Fruit fly (Drosophila melanogaster) whole organism, wandering third instar larva: ENCODE measurements around the gene dhd.

Experiments
- Abd-B ChIP-seq: fragments of >200 bp; optimal IDR thresholded peaks from 2 replicates; lab custom pipeline; 2017; ENCODE audit warnings: missing biosample characterization, missing genetic modification characterization
- CG32264 ChIP-seq: fragments of 200-800 bp; sonication (Bioruptor generic); optimal IDR thresholded peaks from 2 replicates; lab custom pipeline; 2016; ENCODE audit warnings: missing biosample characterization, missing genetic modification characterization
- CG9705 ChIP-seq: fragments of 200-800 bp; sonication (Bioruptor generic); optimal IDR thresholded peaks from 2 replicates; lab custom pipeline; 2018; ENCODE audit warnings: missing biosample characterization, mild to moderate bottlenecking, missing genetic modification characterization
- CrebA ChIP-seq: fragments of 200-800 bp; sonication (Bioruptor generic); optimal IDR thresholded peaks from 2 replicates; lab custom pipeline; 2016; ENCODE audit warnings: missing biosample characterization, mild to moderate bottlenecking, missing genetic modification characterization, borderline replicate concordance
- Dfd ChIP-seq: fragments of >200 bp; optimal IDR thresholded peaks from 2 replicates; lab custom pipeline; 2017; ENCODE audit warnings: missing biosample characterization, missing genetic modification characterization
- Dif ChIP-seq: fragments of 200-275, 200-300 bp; sonication (Bioruptor generic); optimal IDR thresholded peaks from 2 replicates; lab custom pipeline; 2018; ENCODE audit warnings: missing biosample characterization, missing genetic modification characterization; ENCODE audit not compliant: partially characterized antibody
- GATAd ChIP-seq: sonication (Bioruptor generic); optimal IDR thresholded peaks from 2 replicates; lab custom pipeline; 2016; ENCODE audit warnings: missing biosample characterization, missing genetic modification characterization
- HLH106 ChIP-seq: fragments of 200-800 bp; optimal IDR thresholded peaks from 3 replicates; lab custom pipeline; 2019; ENCODE audit warnings: missing biosample characterization, mild to moderate bottlenecking, missing genetic modification characterization, moderate library complexity
- Hnf4 ChIP-seq: fragments of 200-800 bp; sonication (Bioruptor generic); optimal IDR thresholded peaks from 2 replicates; lab custom pipeline; 2016; ENCODE audit warnings: missing biosample characterization, mild to moderate bottlenecking, missing genetic modification characterization
- Hr78 ChIP-seq: fragments of >200 bp; optimal IDR thresholded peaks from 2 replicates; lab custom pipeline; 2017; ENCODE audit warnings: missing biosample characterization, missing genetic modification characterization
- Hr83 ChIP-seq: fragments of 200-300 bp; sonication (Bioruptor generic); optimal IDR thresholded peaks from 2 replicates; lab custom pipeline; 2016; ENCODE audit warnings: missing biosample characterization, mild to moderate bottlenecking, missing genetic modification characterization, moderate library complexity; ENCODE audit not compliant: poor library complexity, severe bottlenecking
- Jra ChIP-seq: sonication (Bioruptor generic); optimal IDR thresholded peaks from 2 replicates; lab custom pipeline; 2016; ENCODE audit warnings: missing biosample characterization, missing genetic modification characterization
- Mio ChIP-seq: sonication (Bioruptor generic); optimal IDR thresholded peaks from 2 replicates; lab custom pipeline; 2016; ENCODE audit warnings: missing biosample characterization, missing genetic modification characterization
- Myc ChIP-seq: fragments of >200 bp; optimal IDR thresholded peaks from 2 replicates; lab custom pipeline; 2017
- N ChIP-seq: fragments of >200 bp; optimal IDR thresholded peaks from 2 replicates; lab custom pipeline; 2018; ENCODE audit warnings: missing biosample characterization, missing external identifiers, missing genetic modification characterization
- OdsH ChIP-seq: fragments of 200-800 bp; sonication (Bioruptor generic); optimal IDR thresholded peaks from 2 replicates; lab custom pipeline; 2016; ENCODE audit warnings: missing biosample characterization, mild to moderate bottlenecking, missing genetic modification characterization
- Rel ChIP-seq, 2 experiments: fragments of 200-800 bp; sonication (Bioruptor generic) in 1 of 2; optimal IDR thresholded peaks; 2 replicates in 1 of 2; 3 replicates in 1 of 2; lab custom pipeline; 2016 to 2019; ENCODE audit warnings: mild to moderate bottlenecking in 2 of 2, missing biosample characterization in 2 of 2, missing genetic modification characterization in 2 of 2, moderate library complexity in 1 of 2
- Sp1 ChIP-seq: fragments of 200-800 bp; sonication (Bioruptor generic); optimal IDR thresholded peaks from 3 replicates; lab custom pipeline; 2019; ENCODE audit warnings: missing biosample characterization, mild to moderate bottlenecking, missing genetic modification characterization, moderate library complexity
- Vsx2 ChIP-seq: fragments of 200-300, 225-300 bp; sonication (Bioruptor generic); optimal IDR thresholded peaks from 2 replicates; lab custom pipeline; 2018; ENCODE audit warnings: missing biosample characterization, missing genetic modification characterization; ENCODE audit not compliant: partially characterized antibody
- br ChIP-seq: fragments of 200-800 bp; sonication (Bioruptor generic); optimal IDR thresholded peaks from 2 replicates; lab custom pipeline; 2016; ENCODE audit warnings: missing biosample characterization, missing genetic modification characterization
- brk ChIP-seq: fragments of 200-800 bp; sonication (Bioruptor generic); optimal IDR thresholded peaks from 2 replicates; lab custom pipeline; 2016; ENCODE audit warnings: missing biosample characterization, mild to moderate bottlenecking, missing genetic modification characterization
- dl ChIP-seq, 2 experiments: fragments of 175-275, 200-275 bp in 1 of 2; fragments of 200-275 bp in 1 of 2; sonication (Bioruptor generic); optimal IDR thresholded peaks; lab custom pipeline; 2018; ENCODE audit warnings: mild to moderate bottlenecking in 2 of 2, missing biosample characterization in 2 of 2, missing genetic modification characterization in 2 of 2, moderate library complexity in 2 of 2; ENCODE audit not compliant: partially characterized antibody in 2 of 2, insufficient read depth in 1 of 2
- dmrt93B ChIP-seq: fragments of 200-800 bp; sonication (Bioruptor generic); optimal IDR thresholded peaks from 2 replicates; lab custom pipeline; 2018; ENCODE audit warnings: missing biosample characterization, mild to moderate bottlenecking, missing genetic modification characterization
- dsf ChIP-seq: sonication (Bioruptor generic); optimal IDR thresholded peaks from 2 replicates; lab custom pipeline; 2016; ENCODE audit warnings: missing biosample characterization, missing genetic modification characterization, borderline replicate concordance
- ey ChIP-seq: fragments of 200-800 bp; sonication (Bioruptor generic); optimal IDR thresholded peaks from 2 replicates; lab custom pipeline; 2016; ENCODE audit warnings: missing biosample characterization, missing genetic modification characterization
- foxo ChIP-seq, 2 experiments: fragments of 200-800 bp; sonication (Bioruptor generic); optimal IDR thresholded peaks; 2 replicates in 1 of 2; 3 replicates in 1 of 2; lab custom pipeline; 2016 to 2017; ENCODE audit warnings: missing biosample characterization in 2 of 2, missing genetic modification characterization in 2 of 2
- fru ChIP-seq: fragments of 200-800 bp; sonication (Bioruptor generic); optimal IDR thresholded peaks from 3 replicates; lab custom pipeline; 2016; ENCODE audit warnings: missing biosample characterization, mild to moderate bottlenecking, missing genetic modification characterization
- h ChIP-seq: fragments of 200-800 bp; sonication (Bioruptor generic); optimal IDR thresholded peaks from 3 replicates; lab custom pipeline; 2016; ENCODE audit warnings: missing biosample characterization, mild to moderate bottlenecking, missing genetic modification characterization
- jim ChIP-seq: fragments of 175-275, 200-325 bp; sonication (Bioruptor generic); optimal IDR thresholded peaks from 2 replicates; lab custom pipeline; 2016; ENCODE audit warnings: missing biosample characterization, mild to moderate bottlenecking, missing genetic modification characterization
- lola ChIP-seq: fragments of >200 bp; optimal IDR thresholded peaks from 2 replicates; lab custom pipeline; 2017; ENCODE audit warnings: missing biosample characterization, missing genetic modification characterization
- pan ChIP-seq: fragments of >200 bp; optimal IDR thresholded peaks from 2 replicates; lab custom pipeline; 2017
- psq ChIP-seq: fragments of 200-800 bp; sonication (Bioruptor generic); optimal IDR thresholded peaks from 3 replicates; lab custom pipeline; 2017; ENCODE audit warnings: missing biosample characterization, mild to moderate bottlenecking, missing genetic modification characterization, moderate library complexity
- rgr ChIP-seq: fragments of 200-800 bp; sonication (Bioruptor generic); optimal IDR thresholded peaks from 3 replicates; lab custom pipeline; 2016; ENCODE audit warnings: missing biosample characterization, mild to moderate bottlenecking, missing genetic modification characterization
- sage ChIP-seq: fragments of 200-800 bp; sonication (Bioruptor generic); optimal IDR thresholded peaks from 2 replicates; lab custom pipeline; 2016; ENCODE audit warnings: missing biosample characterization, mild to moderate bottlenecking, missing genetic modification characterization
- sv ChIP-seq: fragments of 200-800 bp; sonication (Bioruptor generic); optimal IDR thresholded peaks from 3 replicates; lab custom pipeline; 2016; ENCODE audit warnings: missing biosample characterization, missing genetic modification characterization
- tai ChIP-seq: sonication (Bioruptor generic); optimal IDR thresholded peaks from 2 replicates; lab custom pipeline; 2016; ENCODE audit warnings: missing biosample characterization, missing genetic modification characterization
- usp ChIP-seq: fragments of >200 bp; optimal IDR thresholded peaks from 2 replicates; lab custom pipeline; 2017; ENCODE audit warnings: missing biosample characterization, missing genetic modification characterization
- woc ChIP-seq: sonication (Bioruptor generic); optimal IDR thresholded peaks from 2 replicates; lab custom pipeline; 2016; ENCODE audit warnings: missing biosample characterization, mild to moderate bottlenecking, missing genetic modification characterization

Gene dhd

dm6 chrX:5329266-5329898 lies 17.4 kb downstream of the dhd start, which contains the start of the genes CG3309 and XRCC1 (continued):
- TF ChIP-seq rgr (GFP tag; lab: Kevin White, UChicago) = peak; percentile 57
- no peak for TF ChIP-seq brk
- peak; percentile 1 for TF ChIP-seq ey
- no peak for TF ChIP-seq Dfd
- no peak for TF ChIP-seq dl (GFP tag; optimal IDR thresholded peaks at IDR 0.05; lab: Kevin White, UChicago; ENCODE audit: insufficient read depth in 1 of 2, partially characterized antibody in 2 of 2)
- TF ChIP-seq, all 38 proteins: peak for 17

- TF ChIP-seq woc (GFP tag; lab: Kevin White, UChicago) = peak; percentile 68
- no peak for TF ChIP-seq OdsH (GFP tag; lab: Kevin White, UChicago)
- no peak for TF ChIP-seq usp (GFP tag; lab: Kevin White, UChicago)
- TF ChIP-seq CrebA (GFP tag; lab: Kevin White, UChicago) = no peak
- TF ChIP-seq Myc = peak; percentile 6
- TF ChIP-seq h (GFP tag; lab: Kevin White, UChicago) = peak; percentile 23
- peak; percentile 51 for TF ChIP-seq Hr83 (GFP tag; lab: Kevin White, UChicago)
- TF ChIP-seq rgr (GFP tag; lab: Kevin White, UChicago) = peak; percentile 3
Observed at dm6 chrX:5332259-5332862, 20.4 kb downstream of the dhd start, which contains the start of gene CanB. CanB (plus strand) TSS chrX:5332499.

dm6 chrX:5336722-5337121 lies 24.8 kb downstream of the dhd start:
- TF ChIP-seq Sp1 (GFP tag; lab: Kevin White, UChicago) = peak; percentile 76
- no peak for TF ChIP-seq N
- no peak for TF ChIP-seq brk
- peak; percentile 61 for TF ChIP-seq h (GFP tag; lab: Kevin White, UChicago)
- no peak for TF ChIP-seq Hnf4
- TF ChIP-seq Myc = no peak
- TF ChIP-seq tai (GFP tag; lab: Kevin White, UChicago) = no peak
- TF ChIP-seq CG32264 = no peak
- TF ChIP-seq rgr (GFP tag; lab: Kevin White, UChicago) = peak; percentile 33
- no peak for TF ChIP-seq Mio (GFP tag; lab: Kevin White, UChicago)
- no peak for TF ChIP-seq GATAd
- TF ChIP-seq sage (GFP tag; lab: Kevin White, UChicago) = no peak
- TF ChIP-seq Dif (GFP tag; lab: Kevin White, UChicago) = no peak
- TF ChIP-seq pan (lab: Kevin White, UChicago) = no peak
- peak; percentile 92 for TF ChIP-seq Dfd
- peak; percentile 83 for TF ChIP-seq dmrt93B
- TF ChIP-seq Abd-B = no peak
- no peak for TF ChIP-seq ey
- TF ChIP-seq dsf (GFP tag; lab: Kevin White, UChicago) = no peak
- peak; percentile 33 for TF ChIP-seq psq (GFP tag; lab: Kevin White, UChicago)
- no peak for TF ChIP-seq Hr78 (GFP tag; lab: Kevin White, UChicago)
- no peak for TF ChIP-seq sv (GFP tag; lab: Kevin White, UChicago)
- no peak for TF ChIP-seq woc (GFP tag; lab: Kevin White, UChicago)
- no peak for TF ChIP-seq Jra (GFP tag; lab: Kevin White, UChicago)
- TF ChIP-seq br = peak; percentile 64
- TF ChIP-seq dl (GFP tag; optimal IDR thresholded peaks at IDR 0.05; lab: Kevin White, UChicago; ENCODE audit: insufficient read depth in 1 of 2, partially characterized antibody in 2 of 2) = no peak
- TF ChIP-seq Vsx2 (GFP tag; lab: Kevin White, UChicago) = no peak
- TF ChIP-seq Hr83 (GFP tag; lab: Kevin White, UChicago) = no peak
- no peak for TF ChIP-seq jim (GFP tag; lab: Kevin White, UChicago)
- no peak for TF ChIP-seq usp (GFP tag; lab: Kevin White, UChicago)
- TF ChIP-seq OdsH (GFP tag; lab: Kevin White, UChicago) = peak; percentile 26
- TF ChIP-seq HLH106 (tag; lab: Kevin White, UChicago) = peak; percentile 76
- no peak for TF ChIP-seq foxo (GFP tag; optimal IDR thresholded peaks at IDR 0.05; lab: Kevin White, UChicago)
- TF ChIP-seq CrebA (GFP tag; lab: Kevin White, UChicago) = no peak
- TF ChIP-seq fru = no peak
- peak; percentile 80 for TF ChIP-seq CG9705 (GFP tag; lab: Kevin White, UChicago)
- no peak for TF ChIP-seq lola (GFP tag; lab: Kevin White, UChicago)
- no peak for TF ChIP-seq Rel (GFP tag; optimal IDR thresholded peaks at IDR 0.05; lab: Kevin White, UChicago)
- no peak for TF ChIP-seq Rel (tag; optimal IDR thresholded peaks at IDR 0.05; lab: Kevin White, UChicago)
